Fruit fly (Drosophila melanogaster) whole organism, prepupa: ENCODE results near the gene CG32727.
A peak's percentile ranks its signal among the peaks of the same experiment; 100 is the strongest.

Experiments used
- CG3032 ChIP-seq: fragments of 200-800 bp; optimal IDR thresholded peaks from 2 replicates; lab custom pipeline; 2019; ENCODE audit warnings: missing biosample characterization, mild to moderate bottlenecking, missing genetic modification characterization, moderate library complexity
- CG6854 ChIP-seq: fragments of 200-800 bp; sonication (Bioruptor generic); optimal IDR thresholded peaks from 2 replicates; lab custom pipeline; 2017; ENCODE audit warnings: missing biosample characterization, mild to moderate bottlenecking, missing genetic modification characterization
- CG8119 ChIP-seq: fragments of 200-800 bp; sonication (Bioruptor generic); IDR thresholded peaks from 3 replicates; pipeline ENCODE4 v1.3.6; 2022; ENCODE audit warnings: missing biosample characterization, missing genetic modification characterization
- Ets96B ChIP-seq: fragments of 200-800 bp; optimal IDR thresholded peaks from 2 replicates; lab custom pipeline; 2019; ENCODE audit warnings: missing biosample characterization, mild to moderate bottlenecking, missing genetic modification characterization, moderate library complexity
- Hr39 ChIP-seq: fragments of 200-800 bp; sonication (Bioruptor generic); optimal IDR thresholded peaks from 2 replicates; lab custom pipeline; 2016; ENCODE audit warnings: missing biosample characterization, missing genetic modification characterization

DNA sequence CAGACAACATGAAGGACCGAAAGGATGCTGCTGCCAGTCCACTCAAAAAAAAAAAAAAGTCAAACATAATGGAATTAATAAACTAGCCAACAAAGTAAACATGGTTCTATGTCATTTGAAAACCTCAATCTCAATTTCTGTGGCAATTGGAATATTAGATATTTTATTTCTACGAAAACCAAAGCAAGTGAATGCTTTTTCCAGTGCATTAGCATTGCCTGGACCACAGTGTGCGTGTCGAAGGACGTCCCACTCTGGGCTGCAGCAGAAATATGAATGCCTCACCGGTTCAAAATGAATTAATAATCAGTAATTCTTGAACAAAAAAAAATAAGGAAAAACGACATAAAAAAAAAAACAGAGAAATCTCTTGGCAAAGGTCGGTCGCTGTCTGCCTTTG lies 34.5 kb upstream of the CG32727 start:
- TF ChIP-seq CG6854 (GFP tag; lab: Kevin White, UChicago) (no peak), CG3032 (tag; lab: Kevin White, UChicago) (no peak), Ets96B (peak; percentile 23), CG8119 (GFP tag; lab: Robert Waterston, UW) (no peak), Hr39 (peak; percentile 10)
